Worm (Caenorhabditis elegans) whole organism, L4/young adult: ENCODE results near the gene gpr-1.

ENCODE experiments used
- dao-5 ChIP-seq: sonication (generic microtip); optimal IDR thresholded peaks from 2 replicates; lab custom pipeline; 2016; ENCODE audit warnings: missing genotype, missing genetic modification characterization, moderate library complexity, missing compliant biosample characterization
- him-1 ChIP-seq: sonication (generic microtip); optimal IDR thresholded peaks from 2 replicates; lab custom pipeline; 2016; ENCODE audit warnings: missing genotype, missing genetic modification reagents, missing genetic modification characterization, missing compliant biosample characterization

DNA sequence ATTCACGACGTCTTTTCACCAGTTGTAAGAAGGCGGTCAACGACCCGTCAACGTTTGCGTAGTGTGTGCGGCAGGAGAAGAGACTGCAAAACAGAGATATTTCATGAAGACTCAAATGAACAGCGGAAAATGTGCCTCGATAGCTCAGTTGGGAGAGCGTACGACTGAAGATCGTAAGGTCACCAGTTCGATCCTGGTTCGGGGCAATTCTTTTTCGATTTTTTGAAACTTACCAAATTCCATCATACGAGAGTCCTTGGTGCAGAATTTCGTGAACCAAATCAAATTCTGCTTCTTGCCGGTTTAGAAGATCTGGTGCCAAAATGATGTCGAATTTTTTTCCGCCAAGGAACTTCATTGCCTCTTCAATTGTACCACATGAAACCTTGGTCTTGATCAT, 24.2 kb downstream of the gpr-1 start:
- TF ChIP-seq him-1 (tag; lab: Kevin White, UChicago) (no peak), dao-5 (tag; lab: Kevin White, UChicago) (no peak)
